Worm (Caenorhabditis elegans) whole organism, mixed stage, embryonic: Measurements from ENCODE around the gene Y67D8C.9.

Experiments used
- elt-3 ChIP-seq: fragments of 150-350 bp; optimal IDR thresholded peaks from 2 replicates; lab custom pipeline; 2014; ENCODE audit warnings: missing biosample characterization, missing genetic modification characterization
- mep-1 ChIP-seq: fragments of 150-350 bp; optimal IDR thresholded peaks from 2 replicates; lab custom pipeline; 2017; ENCODE audit warnings: missing biosample characterization, missing genetic modification reagents, missing genetic modification characterization, inconsistent platforms
- nhr-12 ChIP-seq: fragments of 150-350 bp; optimal IDR thresholded peaks from 2 replicates; lab custom pipeline; 2014; ENCODE audit warnings: missing biosample characterization, missing genetic modification characterization
- nhr-2 ChIP-seq: fragments of 150-350 bp; optimal IDR thresholded peaks from 2 replicates; lab custom pipeline; 2014; ENCODE audit warnings: missing biosample characterization, missing genetic modification characterization
- nhr-237 ChIP-seq: fragments of 150-350 bp; optimal IDR thresholded peaks from 2 replicates; lab custom pipeline; 2014; ENCODE audit warnings: missing biosample characterization, missing genetic modification characterization
- nhr-76 ChIP-seq: sonication (generic microtip); optimal IDR thresholded peaks from 2 replicates; lab custom pipeline; 2017; ENCODE audit warnings: missing biosample characterization, missing genetic modification characterization
- pha-4 ChIP-seq: fragments of 150-350 bp; optimal IDR thresholded peaks from 2 replicates; lab custom pipeline; 2018; ENCODE audit warnings: missing biosample characterization, missing genetic modification reagents, missing genetic modification characterization
- ztf-11 ChIP-seq: fragments of 150-350 bp; optimal IDR thresholded peaks from 2 replicates; lab custom pipeline; 2014; ENCODE audit warnings: missing biosample characterization, missing genetic modification characterization

ce11 chrIV:3071997-3072396, 14.7 kb downstream of the Y67D8C.9 start, which contains the start of gene Y67D8C.2:
- TF ChIP-seq nhr-12 (tag; lab: Kevin White, UChicago) (no peak), elt-3 (tag; lab: Kevin White, UChicago) (no peak), nhr-2 (tag; lab: Kevin White, UChicago) (no peak), mep-1 (tag; lab: Kevin White, UChicago) (no peak), nhr-237 (tag; lab: Kevin White, UChicago) (no peak), ztf-11 (no peak), pha-4 (tag; lab: Kevin White, UChicago) (no peak), nhr-76 (no peak)
